Worm (Caenorhabditis elegans): ENCODE data around the gene str-238.

str-238 gene

ce11 chrV:773256-773655 lies 8.4 kb downstream of the str-238 start, which contains the start of gene sti-1 (continued):
- TF ChIP-seq dpl-1 (GFP tag; optimal IDR thresholded peaks at IDR 0.05) (peak; percentile 96), fkh-10 (GFP tag; optimal IDR thresholded peaks at IDR 0.05) (peak; percentile 35), arid-1 (GFP tag; conservative IDR thresholded peaks at IDR 0.05) (no peak), hlh-30 (tag; optimal IDR thresholded peaks at IDR 0.05; ENCODE audit: insufficient read depth) (peak; percentile 75), rbr-2 (tag; optimal IDR thresholded peaks at IDR 0.05) (peak; percentile 68), aly-2 (tag; optimal IDR thresholded peaks at IDR 0.05) (no peak), mdl-1 (tag; optimal IDR thresholded peaks at IDR 0.05) (peak in 1 of 2 experiments; percentile 54), set-16 (GFP tag; IDR thresholded peaks at IDR 0.05) (no peak), aha-1 (tag) (peak; percentile 88), hif-1 (tag; optimal IDR thresholded peaks at IDR 0.05) (peak in 1 of 2 experiments; percentile 41), pha-4 (GFP tag; IDR thresholded peaks at IDR 0.05) (peak; percentile 63; the same call in 1 of the 2 replicates), pha-4 (tag; optimal IDR thresholded peaks at IDR 0.05) (peak; percentile 52), lin-38 (GFP tag; IDR thresholded peaks at IDR 0.05) (peak; percentile 98), F10B5.3 (tag; optimal IDR thresholded peaks at IDR 0.05) (no peak), F26F4.8 (GFP tag; conservative IDR thresholded peaks at IDR 0.05) (no peak), ctbp-1 (GFP tag; IDR thresholded peaks at IDR 0.05) (no peak)

- TF ChIP-seq vab-7 (GFP tag; IDR thresholded peaks at IDR 0.05) = no peak
- no peak for TF ChIP-seq nhr-42 (GFP tag; IDR thresholded peaks at IDR 0.05)
- TF ChIP-seq lin-13 (GFP tag; optimal IDR thresholded peaks at IDR 0.05) = no peak
- TF ChIP-seq unc-62 (GFP tag; optimal IDR thresholded peaks at IDR 0.05 in 1 of 2) = no peak
- TF ChIP-seq unc-62 (tag; optimal IDR thresholded peaks at IDR 0.05) = no peak
- no peak for TF ChIP-seq ceh-32 (tag; optimal IDR thresholded peaks at IDR 0.05; ENCODE audit: poor library complexity)
- no peak for TF ChIP-seq zfp-3 (GFP tag; conservative IDR thresholded peaks at IDR 0.05)
- TF ChIP-seq zip-11 (GFP tag; IDR thresholded peaks at IDR 0.05) = no peak
- TF ChIP-seq madf-5 (GFP tag; IDR thresholded peaks at IDR 0.05) = 0 out of 4 replicates have a peak, but pooled peaks of 1 of the 2 experiments have one; percentile 30
- TF ChIP-seq set-16 (GFP tag; IDR thresholded peaks at IDR 0.05) = peak; percentile 72
- TF ChIP-seq F26F4.8 (GFP tag; conservative IDR thresholded peaks at IDR 0.05) = no peak
- no peak for TF ChIP-seq aha-1 (tag)
- no peak for TF ChIP-seq ces-1 (GFP tag; optimal IDR thresholded peaks at IDR 0.05)
- no peak for TF ChIP-seq snpc-4 (tag; optimal IDR thresholded peaks at IDR 0.05)
- TF ChIP-seq lsy-2 (tag; optimal IDR thresholded peaks at IDR 0.05) = no peak
- TF ChIP-seq zag-1 (tag; optimal IDR thresholded peaks at IDR 0.05) = no peak
- no peak for TF ChIP-seq F10B5.3 (tag; optimal IDR thresholded peaks at IDR 0.05)
- TF ChIP-seq duxl-1 (tag; optimal IDR thresholded peaks at IDR 0.05; ENCODE audit: poor library complexity) = no peak
These were observed 9.5 kb downstream of the str-238 start for ce11 chrV:774341-774740.

ce11 chrV:774875-775359 lies 10.1 kb downstream of the str-238 start, which contains the start of gene srbc-58:
Gene srbc-58, plus strand, starts transcription at chrV:774995.
- TF ChIP-seq tag-97 (GFP tag; IDR thresholded peaks at IDR 0.05) (no peak), pha-4 (GFP tag; IDR thresholded peaks at IDR 0.05) (peak; percentile 11; the same call in 1 of the 2 replicates), pha-4 (tag; optimal IDR thresholded peaks at IDR 0.05) (no peak), F44E2.7 (GFP tag; IDR thresholded peaks at IDR 0.05) (no peak), nhr-111 (GFP tag; optimal IDR thresholded peaks at IDR 0.05) (no peak), lir-3 (tag; optimal IDR thresholded peaks at IDR 0.05) (no peak), Y75B8A.6 (GFP tag; IDR thresholded peaks at IDR 0.05) (no peak), madf-9 (GFP tag; conservative IDR thresholded peaks at IDR 0.05) (no peak), aha-1 (tag) (peak; percentile 68), R02D3.7 (tag; optimal IDR thresholded peaks at IDR 0.05) (peak; percentile 60), nhr-28 (tag; optimal IDR thresholded peaks at IDR 0.05) (no peak), aly-2 (tag; optimal IDR thresholded peaks at IDR 0.05) (no peak), ces-1 (GFP tag; optimal IDR thresholded peaks at IDR 0.05) (no peak), daf-16 (GFP tag; optimal IDR thresholded peaks at IDR 0.05) (no peak), daf-16 (tag; optimal IDR thresholded peaks at IDR 0.05) (peak; percentile 14), nhr-102 (tag; optimal IDR thresholded peaks at IDR 0.05) (no peak), F26F4.8 (GFP tag; conservative IDR thresholded peaks at IDR 0.05) (no peak), nhr-48 (tag; optimal IDR thresholded peaks at IDR 0.05) (no peak), snpc-1.2 (GFP tag; IDR thresholded peaks at IDR 0.05) (0 out of 2 replicates have a peak, but pooled peaks have one; percentile 35), lsy-2 (tag; optimal IDR thresholded peaks at IDR 0.05) (peak in 1 of 2 experiments; percentile 52), lin-1 (GFP tag; IDR thresholded peaks at IDR 0.05) (no peak), ceh-20 (GFP tag; IDR thresholded peaks at IDR 0.05) (no peak), rbr-2 (tag; optimal IDR thresholded peaks at IDR 0.05) (peak; percentile 21), hlh-11 (tag; optimal IDR thresholded peaks at IDR 0.05) (no peak), unc-130 (GFP tag; optimal IDR thresholded peaks at IDR 0.05) (peak; percentile 6), nhr-77 (tag; optimal IDR thresholded peaks at IDR 0.05) (no peak)
